Worm (Caenorhabditis elegans) whole organism, early embryonic: ENCODE data around the gene msp-65.
A peak's percentile ranks its signal among the peaks of the same experiment; 100 is the strongest.
"Not testable (repeated sequence)": the region's sequence is repeated elsewhere in the genome, so short reads cannot be mapped to it uniquely, and the experiment has no call there.

Experiments
- B0310.2 ChIP-seq: sonication (generic microtip); optimal IDR thresholded peaks from 2 replicates; lab custom pipeline; 2016; ENCODE audit warnings: mild to moderate bottlenecking, missing genetic modification characterization, missing compliant biosample characterization
- F13C5.2 ChIP-seq: sonication (generic microtip); optimal IDR thresholded peaks from 2 replicates; lab custom pipeline; 2017; ENCODE audit warnings: mild to moderate bottlenecking, missing genetic modification characterization, inconsistent platforms, missing compliant biosample characterization
- aly-1 ChIP-seq: sonication (generic microtip); optimal IDR thresholded peaks from 2 replicates; lab custom pipeline; 2016; ENCODE audit warnings: missing genetic modification characterization, missing compliant biosample characterization
- ama-1 ChIP-seq: fragments of 150-350 bp; optimal IDR thresholded peaks from 2 replicates; lab custom pipeline; 2014
- ceh-13 ChIP-seq: fragments of 200-800 bp; sonication (Bioruptor generic); optimal IDR thresholded peaks from 2 replicates; lab custom pipeline; 2018; ENCODE audit warnings: mild to moderate bottlenecking, missing genetic modification characterization, missing compliant biosample characterization
- ceh-36 ChIP-seq: sonication (generic microtip); optimal IDR thresholded peaks from 2 replicates; lab custom pipeline; 2016; ENCODE audit warnings: missing genetic modification characterization, inconsistent platforms, missing compliant biosample characterization
- ets-7 ChIP-seq: sonication (generic microtip); optimal IDR thresholded peaks from 2 replicates; lab custom pipeline; 2016; ENCODE audit warnings: missing genotype, missing genetic modification characterization, missing compliant biosample characterization
- flt-1 ChIP-seq: fragments of 200-800 bp; sonication (Bioruptor generic); IDR thresholded peaks from 2 replicates; pipeline ENCODE4 v1.3.6; 2022; ENCODE audit warnings: missing genetic modification characterization, missing compliant biosample characterization
- hmbx-1 ChIP-seq: sonication (generic microtip); optimal IDR thresholded peaks from 2 replicates; lab custom pipeline; 2016; ENCODE audit warnings: mild to moderate bottlenecking, missing genetic modification characterization, missing compliant biosample characterization
- hmg-4 ChIP-seq: fragments of 200-800 bp; sonication (Bioruptor generic); optimal IDR thresholded peaks from 2 replicates; lab custom pipeline; 2018; ENCODE audit warnings: mild to moderate bottlenecking, missing genetic modification characterization, missing compliant biosample characterization
- hnd-1 ChIP-seq: sonication (generic microtip); optimal IDR thresholded peaks from 2 replicates; lab custom pipeline; 2016; ENCODE audit warnings: missing genetic modification characterization, missing compliant biosample characterization
- pes-1 ChIP-seq: fragments of 200-800 bp; sonication (Bioruptor generic); IDR thresholded peaks from 2 replicates; pipeline ENCODE4 v1.3.6; 2022; ENCODE audit warnings: missing genetic modification reagents, missing genetic modification characterization, missing compliant biosample characterization
- scrt-1 ChIP-seq: fragments of 200-800 bp; sonication (Bioruptor generic); IDR thresholded peaks from 2 replicates; pipeline ENCODE4 v1.3.6; 2022; ENCODE audit warnings: missing genetic modification characterization, missing compliant biosample characterization
- sea-1 ChIP-seq: fragments of 200-800 bp; sonication (Bioruptor generic); conservative IDR thresholded peaks from 2 replicates; pipeline ENCODE4 v1.3.6; 2022; ENCODE audit warnings: missing genetic modification characterization, missing compliant biosample characterization
- tbx-11 ChIP-seq: fragments of 200-800 bp; sonication (Bioruptor generic); IDR thresholded peaks from 2 replicates; pipeline ENCODE4 v1.3.6; 2022; ENCODE audit warnings: missing genetic modification characterization, missing compliant biosample characterization
- tbx-37 ChIP-seq: fragments of 200-800 bp; sonication (Bioruptor generic); conservative IDR thresholded peaks from 2 replicates; pipeline ENCODE4 v1.3.6; 2022; ENCODE audit warnings: missing genetic modification reagents, missing genetic modification characterization, missing compliant biosample characterization
- tra-4 ChIP-seq: sonication (generic microtip); optimal IDR thresholded peaks from 2 replicates; lab custom pipeline; 2017; ENCODE audit warnings: missing genetic modification characterization, missing compliant biosample characterization

The msp-65 gene

DNA sequence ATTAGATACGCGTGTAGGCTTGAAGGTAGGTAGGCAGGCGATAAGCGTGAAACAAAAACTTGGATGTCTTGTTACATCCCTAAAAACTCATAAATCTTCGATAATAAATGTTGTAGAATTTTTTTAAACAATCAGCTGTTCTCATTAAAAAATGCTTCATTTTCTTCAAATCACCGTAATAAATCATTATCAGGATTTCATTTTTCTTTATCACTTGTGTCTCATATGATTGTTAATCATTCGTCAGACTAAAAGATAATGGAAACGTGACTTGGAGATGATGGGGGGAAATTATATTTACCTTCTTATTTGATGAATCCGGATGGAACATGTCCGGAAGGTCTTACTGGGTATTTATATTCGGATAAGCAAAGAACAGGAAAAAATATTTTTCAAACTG lies 17.2 kb downstream of the msp-65 start:
- TF ChIP-seq F13C5.2 (tag; lab: Kevin White, UChicago) (no peak), tbx-37 (GFP tag; lab: Robert Waterston, UW) (no peak), tbx-11 (no peak), ceh-13 (GFP tag; lab: Kevin White, UChicago) (no peak), sea-1 (no peak), ets-7 (no peak), tra-4 (tag; lab: Kevin White, UChicago) (no peak), pes-1 (GFP tag; lab: Robert Waterston, UW) (no peak), hnd-1 (tag; lab: Kevin White, UChicago) (no peak), flt-1 (GFP tag; lab: Robert Waterston, UW) (no peak), hmg-4 (GFP tag; lab: Kevin White, UChicago) (no peak), scrt-1 (no peak), hmbx-1 (tag; lab: Kevin White, UChicago) (no peak), ama-1 (lab: Kevin White, UChicago) (no peak), B0310.2 (tag; lab: Kevin White, UChicago) (no peak), aly-1 (tag; lab: Kevin White, UChicago) (no peak)

DNA sequence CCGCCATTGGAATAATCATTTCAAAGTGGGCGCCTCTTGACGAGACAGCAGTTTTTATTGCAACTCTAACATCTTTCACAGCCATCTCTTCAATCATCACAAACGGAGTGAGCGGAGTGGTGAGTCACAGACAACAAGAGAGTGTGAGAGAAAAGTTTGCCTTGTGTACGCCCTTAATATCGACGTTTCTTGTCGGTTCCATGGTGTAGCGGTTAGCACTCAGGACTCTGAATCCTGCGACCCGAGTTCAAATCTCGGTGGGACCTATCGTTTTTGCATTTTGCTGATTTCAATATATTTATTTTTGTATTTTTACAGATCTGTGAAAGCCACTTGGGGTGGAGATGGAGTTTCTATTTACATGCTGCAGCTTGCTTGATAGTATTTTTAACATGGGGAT lies 18.2 kb downstream of the msp-65 start:
- TF ChIP-seq ceh-36 (tag; lab: Kevin White, UChicago) (no peak), ets-7 (peak; percentile 19), B0310.2 (tag; lab: Kevin White, UChicago) (peak; percentile 6), F13C5.2 (tag; lab: Kevin White, UChicago) (peak; percentile 65), flt-1 (GFP tag; lab: Robert Waterston, UW) (0 out of 2 replicates have a peak, but pooled peaks have one; percentile 66), hnd-1 (tag; lab: Kevin White, UChicago) (peak; percentile 57), ceh-13 (GFP tag; lab: Kevin White, UChicago) (no peak), pes-1 (GFP tag; lab: Robert Waterston, UW) (peak; percentile 85; the same call in 1 of the 2 replicates), tbx-37 (GFP tag; lab: Robert Waterston, UW) (peak; percentile 57; the same call in 1 of the 2 replicates), tbx-11 (peak; percentile 72)

DNA sequence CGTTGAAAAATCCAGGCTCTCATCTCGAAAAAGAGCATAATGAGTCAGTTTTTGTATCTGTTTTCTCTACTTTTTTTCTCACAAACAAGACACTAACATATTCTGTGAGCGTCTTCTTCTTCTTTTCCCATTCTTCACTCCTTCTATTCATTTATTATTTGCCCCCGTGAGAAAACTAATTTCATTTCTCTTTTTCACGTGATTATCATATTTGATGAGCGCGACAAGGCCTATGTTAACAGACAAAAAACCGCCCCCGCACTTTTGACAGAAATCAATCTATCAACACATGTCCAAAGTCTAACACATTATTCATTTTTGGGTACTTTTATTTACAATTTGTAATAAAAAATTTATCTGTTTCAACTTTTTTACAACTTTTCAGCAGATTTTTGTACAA lies 21.3 kb downstream of the msp-65 start:
- TF ChIP-seq aly-1 (tag; lab: Kevin White, UChicago) (no peak), F13C5.2 (tag; lab: Kevin White, UChicago) (no peak), hnd-1 (tag; lab: Kevin White, UChicago) (no peak), ama-1 (lab: Kevin White, UChicago) (no peak)

DNA sequence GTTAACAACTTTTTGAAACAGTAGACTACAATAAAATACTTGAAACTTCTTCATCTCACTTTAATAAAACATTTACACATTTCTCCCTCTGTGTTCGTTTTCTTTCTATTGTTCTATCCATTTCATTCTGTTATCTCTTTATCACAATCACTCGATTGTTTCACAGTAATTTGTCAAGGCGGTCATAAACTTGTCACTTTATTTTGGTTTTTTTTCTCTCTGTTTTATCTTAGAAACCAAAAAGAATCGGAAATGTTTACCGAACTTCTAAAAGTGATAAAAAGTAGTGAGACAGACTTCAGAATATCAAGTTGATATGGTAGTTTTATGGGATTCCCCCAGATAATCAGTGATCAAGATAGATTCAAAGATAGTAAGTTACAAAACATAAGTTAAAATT lies 22.9 kb downstream of the msp-65 start, which contains the start of gene Y4C6B.2:
TSS of gene Y4C6B.2 (plus strand) at position 320 of the 400 bp plus-strand sequence.
- TF ChIP-seq sea-1 (no peak), aly-1 (tag; lab: Kevin White, UChicago) (no peak), hmbx-1 (tag; lab: Kevin White, UChicago) (no peak), ceh-36 (tag; lab: Kevin White, UChicago) (no peak), ets-7 (no peak), B0310.2 (tag; lab: Kevin White, UChicago) (no peak), tra-4 (tag; lab: Kevin White, UChicago) (no peak), ama-1 (lab: Kevin White, UChicago) (no peak), hnd-1 (tag; lab: Kevin White, UChicago) (no peak), flt-1 (GFP tag; lab: Robert Waterston, UW) (no peak), ceh-13 (GFP tag; lab: Kevin White, UChicago) (no peak), hmg-4 (GFP tag; lab: Kevin White, UChicago) (no peak), pes-1 (GFP tag; lab: Robert Waterston, UW) (no peak), F13C5.2 (tag; lab: Kevin White, UChicago) (no peak), tbx-11 (no peak), scrt-1 (no peak), tbx-37 (GFP tag; lab: Robert Waterston, UW) (no peak)

DNA sequence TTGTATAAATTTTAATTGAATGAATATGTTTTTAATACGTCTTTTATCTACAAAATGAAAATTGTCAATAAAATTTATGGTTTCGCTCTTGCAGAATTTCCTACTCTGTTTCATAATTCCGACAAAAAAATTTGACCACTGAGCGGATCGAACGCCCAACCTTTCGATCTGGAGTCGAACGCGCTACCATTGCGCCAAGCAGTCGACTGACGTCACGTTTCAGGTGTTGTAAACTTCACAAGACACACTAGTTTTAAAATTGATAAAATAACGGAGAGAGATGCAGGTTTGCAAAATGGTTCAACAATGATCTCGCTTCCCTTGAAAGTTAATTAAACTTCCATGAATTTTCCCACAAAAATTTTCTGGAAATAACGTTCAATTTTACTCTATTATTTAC lies 27.8 kb downstream of the msp-65 start:
- TF ChIP-seq hmbx-1 (tag; lab: Kevin White, UChicago) (no peak), tra-4 (tag; lab: Kevin White, UChicago) (no peak), ets-7 (no peak), ama-1 (lab: Kevin White, UChicago) (no peak), F13C5.2 (tag; lab: Kevin White, UChicago) (no peak), hmg-4 (GFP tag; lab: Kevin White, UChicago) (no peak), tbx-37 (GFP tag; lab: Robert Waterston, UW) (no peak), ceh-13 (GFP tag; lab: Kevin White, UChicago) (no peak), flt-1 (GFP tag; lab: Robert Waterston, UW) (no peak), B0310.2 (tag; lab: Kevin White, UChicago) (no peak), ceh-36 (tag; lab: Kevin White, UChicago) (no peak), scrt-1 (no peak), aly-1 (tag; lab: Kevin White, UChicago) (no peak), hnd-1 (tag; lab: Kevin White, UChicago) (no peak), sea-1 (no peak)

DNA sequence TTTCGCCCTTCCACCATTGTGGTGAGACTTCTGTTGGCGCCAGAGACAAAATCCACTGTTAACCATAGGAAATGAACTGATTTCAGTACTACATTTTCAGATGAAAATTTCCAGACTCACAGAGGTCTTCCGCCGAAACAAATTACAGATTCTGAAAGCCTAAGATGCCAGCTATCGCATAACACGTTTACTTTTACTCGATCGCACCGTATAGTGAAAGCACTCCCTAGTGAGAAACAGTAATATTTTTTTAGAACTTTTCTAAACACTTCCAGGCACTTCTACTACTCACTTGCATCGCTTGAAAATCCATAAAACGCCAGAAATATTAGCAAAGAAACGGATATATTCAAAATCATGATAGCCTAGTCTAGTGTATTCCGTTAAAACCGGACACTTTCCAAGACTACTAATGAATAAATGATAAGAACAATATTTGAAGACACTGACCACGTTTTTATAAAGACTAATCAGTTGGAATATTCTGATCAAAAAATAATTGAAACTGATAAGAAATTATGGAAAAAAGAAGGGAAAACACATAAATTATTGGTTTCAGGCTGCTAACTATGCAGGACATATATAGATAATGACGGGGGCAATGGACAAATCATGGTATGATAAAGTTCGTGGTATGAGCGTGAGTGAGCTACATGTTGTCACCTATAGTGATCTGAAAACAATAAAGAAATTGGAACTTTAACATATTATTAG lies 34.3 kb downstream of the msp-65 start, which contains the start of gene gba-4:
TSS of gene gba-4 (minus strand) at position 418 of the 714 bp plus-strand sequence.
- not testable (repeated sequence) for TF ChIP-seq tra-4 (tag; lab: Kevin White, UChicago); hmg-4 (GFP tag; lab: Kevin White, UChicago); sea-1

DNA sequence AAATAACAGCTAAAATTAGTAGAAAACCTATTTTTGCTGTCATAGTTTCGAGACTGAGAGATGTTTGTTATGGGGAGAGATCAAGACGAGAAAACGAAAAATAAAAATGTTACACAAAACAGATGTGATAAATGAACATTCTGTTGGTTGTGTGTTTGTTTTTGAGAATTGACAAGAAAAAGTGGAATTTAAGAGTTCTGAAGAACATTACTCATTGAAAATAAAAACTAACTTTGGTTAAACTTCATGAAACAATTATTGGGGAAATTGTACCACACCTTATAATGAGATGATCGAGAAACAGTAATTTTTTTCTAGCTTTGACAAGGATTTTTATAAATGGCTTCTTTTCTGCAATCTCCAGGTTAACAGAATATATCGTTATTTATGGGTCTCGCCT lies 37.0 kb downstream of the msp-65 start, which contains the start of gene Y4C6B.7:
TSS of gene Y4C6B.7 (minus strand) at position 101 of the 400 bp plus-strand sequence.
- TF ChIP-seq ama-1 (lab: Kevin White, UChicago) (no peak), aly-1 (tag; lab: Kevin White, UChicago) (no peak), pes-1 (GFP tag; lab: Robert Waterston, UW) (no peak), ceh-36 (tag; lab: Kevin White, UChicago) (no peak), ets-7 (no peak), hmbx-1 (tag; lab: Kevin White, UChicago) (no peak), tbx-37 (GFP tag; lab: Robert Waterston, UW) (no peak), hnd-1 (tag; lab: Kevin White, UChicago) (no peak), scrt-1 (no peak), B0310.2 (tag; lab: Kevin White, UChicago) (no peak), hmg-4 (GFP tag; lab: Kevin White, UChicago) (no peak), tra-4 (tag; lab: Kevin White, UChicago) (no peak), flt-1 (GFP tag; lab: Robert Waterston, UW) (no peak), ceh-13 (GFP tag; lab: Kevin White, UChicago) (no peak), sea-1 (no peak), F13C5.2 (tag; lab: Kevin White, UChicago) (no peak)
